Fruit fly (Drosophila melanogaster) whole organism, embryonic: ENCODE measurements around the gene CG42393.

ENCODE experiments used
- B-H1 ChIP-seq: fragments of 200-800 bp; sonication (Bioruptor generic); IDR thresholded peaks from 3 replicates; pipeline ENCODE4 v1.3.6; 2022; ENCODE audit warnings: missing biosample characterization, missing genetic modification characterization
- CG1024 ChIP-seq: fragments of 200-800 bp; sonication (Bioruptor generic); IDR thresholded peaks from 2 replicates; pipeline ENCODE4 v1.3.6; 2022; ENCODE audit warnings: missing biosample characterization, missing genetic modification characterization
- CG11085 ChIP-seq: fragments of 200-800 bp; sonication (Bioruptor generic); IDR thresholded peaks from 2 replicates; pipeline ENCODE4 v1.3.6; 2022; ENCODE audit warnings: missing biosample characterization, missing genetic modification characterization
- CG11456 ChIP-seq: fragments of 200-800 bp; sonication (Bioruptor generic); IDR thresholded peaks from 3 replicates; pipeline ENCODE4 v1.3.6; 2022; ENCODE audit warnings: missing biosample characterization, missing genetic modification characterization
- CG11695 ChIP-seq: fragments of 200-800 bp; sonication (Bioruptor generic); IDR thresholded peaks from 3 replicates; pipeline ENCODE4 v1.3.6; 2022; ENCODE audit warnings: missing biosample characterization, missing genetic modification characterization
- CG12071 ChIP-seq: fragments of 200-800 bp; sonication (Bioruptor generic); optimal IDR thresholded peaks from 3 replicates; lab custom pipeline; 2018; ENCODE audit warnings: missing biosample characterization, mild to moderate bottlenecking, missing genetic modification characterization
- CG13894 ChIP-seq: fragments of 200-800 bp; sonication (Bioruptor generic); optimal IDR thresholded peaks from 3 replicates; lab custom pipeline; 2018; ENCODE audit warnings: missing biosample characterization, mild to moderate bottlenecking, missing genetic modification characterization, moderate library complexity
- CG14710 ChIP-seq: fragments of 200-800 bp; sonication (Bioruptor generic); optimal IDR thresholded peaks from 3 replicates; lab custom pipeline; 2019; ENCODE audit warnings: missing biosample characterization, mild to moderate bottlenecking, missing genetic modification characterization, moderate library complexity
- CG14860 ChIP-seq: fragments of 200-800 bp; sonication (Bioruptor generic); IDR thresholded peaks from 3 replicates; pipeline ENCODE4 v1.3.6; 2022; ENCODE audit warnings: missing biosample characterization, missing genetic modification characterization; ENCODE audit not compliant: partially characterized antibody
- CG2116 ChIP-seq: fragments of 200-800 bp; sonication (Bioruptor generic); optimal IDR thresholded peaks from 3 replicates; lab custom pipeline; 2018; ENCODE audit warnings: missing biosample characterization, mild to moderate bottlenecking, missing genetic modification characterization
- CG32532 ChIP-seq: fragments of 200-800 bp; sonication (Bioruptor generic); IDR thresholded peaks from 2 replicates; pipeline ENCODE4 v1.3.6; 2022; ENCODE audit warnings: missing biosample characterization, missing genetic modification characterization
- CG32767 ChIP-seq: fragments of 200-800 bp; sonication (Bioruptor generic); IDR thresholded peaks from 2 replicates; pipeline ENCODE4 v1.3.6; 2022; ENCODE audit warnings: missing biosample characterization, missing genetic modification characterization
- CG33213 ChIP-seq: fragments of 200-800 bp; sonication (Bioruptor generic); optimal IDR thresholded peaks from 3 replicates; lab custom pipeline; 2016; ENCODE audit warnings: missing biosample characterization, missing genetic modification characterization
- CG5180 ChIP-seq: fragments of 200-800 bp; sonication (Bioruptor generic); optimal IDR thresholded peaks from 3 replicates; lab custom pipeline; 2017; ENCODE audit warnings: missing biosample characterization, missing genetic modification characterization, mild to moderate bottlenecking, moderate library complexity, missing genetic modification reagents
- CG5953 ChIP-seq: fragments of 200-800 bp; sonication (Bioruptor generic); IDR thresholded peaks from 2 replicates; pipeline ENCODE4 v1.3.6; 2022; ENCODE audit warnings: missing biosample characterization, missing genetic modification characterization
- CG6272 ChIP-seq: fragments of 200-800 bp; sonication (Bioruptor generic); IDR thresholded peaks from 2 replicates; pipeline ENCODE4 v1.3.6; 2022; ENCODE audit warnings: missing biosample characterization, missing genetic modification characterization
- CG6854 ChIP-seq: fragments of 200-800 bp; sonication (Bioruptor generic); optimal IDR thresholded peaks from 3 replicates; lab custom pipeline; 2017; ENCODE audit warnings: missing biosample characterization, mild to moderate bottlenecking, missing genetic modification characterization
- CG7987 ChIP-seq: fragments of 200-800 bp; sonication (Bioruptor generic); optimal IDR thresholded peaks from 2 replicates; lab custom pipeline; 2018; ENCODE audit warnings: missing biosample characterization, mild to moderate bottlenecking, missing genetic modification characterization, moderate library complexity
- CG8281 ChIP-seq: fragments of 200-800 bp; sonication (Bioruptor generic); optimal IDR thresholded peaks from 2 replicates; lab custom pipeline; 2018; ENCODE audit warnings: missing biosample characterization, mild to moderate bottlenecking, missing genetic modification characterization, moderate library complexity
- CG8290 ChIP-seq, 3 experiments: fragments of 200-800 bp; sonication (Bioruptor generic); optimal IDR thresholded peaks; 2 replicates each; lab custom pipeline; 2016 to 2019; ENCODE audit warnings: missing biosample characterization in 3 of 3, missing genetic modification characterization in 3 of 3, mild to moderate bottlenecking in 2 of 3, moderate library complexity in 1 of 3
- CG8478 ChIP-seq: fragments of >200 bp; optimal IDR thresholded peaks from 2 replicates; lab custom pipeline; 2018
- CG9727 ChIP-seq: fragments of 200-800 bp; sonication (Bioruptor generic); optimal IDR thresholded peaks from 3 replicates; lab custom pipeline; 2017; ENCODE audit warnings: missing biosample characterization, mild to moderate bottlenecking, missing genetic modification characterization
- Ets65A ChIP-seq: fragments of 200-800 bp; sonication (Bioruptor generic); peaks from one replicate; lab custom pipeline; 2016; ENCODE audit warnings: missing biosample characterization, missing genetic modification characterization
- H15 ChIP-seq: fragments of 200-800 bp; sonication (Bioruptor generic); IDR thresholded peaks from 3 replicates; pipeline ENCODE4 v1.3.6; 2022; ENCODE audit warnings: missing biosample characterization, missing genetic modification characterization
- H2.0 ChIP-seq: fragments of 200-800 bp; sonication (Bioruptor generic); IDR thresholded peaks from 2 replicates; pipeline ENCODE4 v1.3.6; 2022; ENCODE audit warnings: missing biosample characterization, missing genetic modification characterization
- Hand ChIP-seq: fragments of 200-800 bp; sonication (Bioruptor generic); optimal IDR thresholded peaks from 2 replicates; lab custom pipeline; 2017; ENCODE audit warnings: mild to moderate bottlenecking, missing biosample characterization, missing genetic modification reagents, missing genetic modification characterization
- Kr ChIP-seq: fragments of 200-800 bp; sonication (Bioruptor generic); optimal IDR thresholded peaks from 2 replicates; lab custom pipeline; 2017; ENCODE audit warnings: missing biosample characterization, mild to moderate bottlenecking, missing genetic modification characterization
- Max ChIP-seq: fragments of 200-800 bp; sonication (Bioruptor generic); optimal IDR thresholded peaks from 2 replicates; lab custom pipeline; 2016; ENCODE audit warnings: missing biosample characterization, mild to moderate bottlenecking, missing genetic modification characterization
- Oaz ChIP-seq: fragments of 200-800 bp; sonication (Bioruptor generic); IDR thresholded peaks from 2 replicates; pipeline ENCODE4 v1.3.6; 2022; ENCODE audit warnings: missing biosample characterization, missing genetic modification characterization
- Ptx1 ChIP-seq: fragments of 200-800 bp; sonication (Bioruptor generic); IDR thresholded peaks from 2 replicates; pipeline ENCODE4 v1.3.6; 2022; ENCODE audit warnings: missing biosample characterization, missing genetic modification characterization
- Rfx ChIP-seq: fragments of 200-800 bp; sonication (Bioruptor generic); IDR thresholded peaks from 2 replicates; pipeline ENCODE4 v1.3.6; 2022; ENCODE audit warnings: missing biosample characterization, missing genetic modification characterization
- Sry-β ChIP-seq: fragments of 200-800 bp; sonication (Bioruptor generic); optimal IDR thresholded peaks from 2 replicates; lab custom pipeline; 2018; ENCODE audit warnings: missing biosample characterization, mild to moderate bottlenecking, missing genetic modification characterization, moderate library complexity
- Trl ChIP-seq, 3 experiments: fragments of >200 bp in 2 of 3; fragments of 200-800 bp in 1 of 3; sonication (Bioruptor generic) in 1 of 3; optimal IDR thresholded peaks; 2 replicates in 1 of 3; 3 replicates in 2 of 3; lab custom pipeline; 2016 to 2017; ENCODE audit warnings: missing biosample characterization in 1 of 3, missing genetic modification characterization in 1 of 3
- Xbp1 ChIP-seq: fragments of 200-800 bp; sonication (Bioruptor generic); optimal IDR thresholded peaks from 3 replicates; lab custom pipeline; 2016; ENCODE audit warnings: missing biosample characterization, mild to moderate bottlenecking, missing genetic modification characterization
- al ChIP-seq: fragments of 200-800 bp; sonication (Bioruptor generic); IDR thresholded peaks from 2 replicates; pipeline ENCODE4 v1.3.6; 2022; ENCODE audit warnings: missing biosample characterization, missing genetic modification characterization
- crol ChIP-seq: fragments of 200-800 bp; sonication (Bioruptor generic); IDR thresholded peaks from 2 replicates; pipeline ENCODE4 v1.3.6; 2022; ENCODE audit warnings: missing biosample characterization, missing genetic modification characterization
- dpn ChIP-seq, 2 experiments: fragments of 200-800 bp; sonication (Bioruptor generic); optimal IDR thresholded peaks; 3 replicates each; lab custom pipeline; 2016; ENCODE audit warnings: missing biosample characterization in 2 of 2, missing genetic modification characterization in 2 of 2
- esg ChIP-seq: fragments of 200-800 bp; sonication (Bioruptor generic); conservative IDR thresholded peaks from 2 replicates; pipeline ENCODE4 v1.3.6; 2022; ENCODE audit warnings: missing biosample characterization, missing genetic modification characterization
- eve ChIP-seq, 2 experiments: fragments of >200 bp; optimal IDR thresholded peaks; 2 replicates each; lab custom pipeline; 2017; ENCODE audit warnings: missing biosample characterization in 2 of 2, missing genetic modification characterization in 2 of 2
- hkb ChIP-seq, 2 experiments: fragments of 200-800 bp in 1 of 2; fragments of >200 bp in 1 of 2; sonication (Bioruptor generic) in 1 of 2; IDR thresholded peaks in 1 of 2; optimal IDR thresholded peaks in 1 of 2; 2 replicates each; pipeline versions ENCODE4 v1.3.6 to Lab custom; 2017 to 2022; ENCODE audit warnings: missing biosample characterization in 1 of 2, missing genetic modification characterization in 1 of 2
- rib ChIP-seq: fragments of 200-800 bp; sonication (Bioruptor generic); IDR thresholded peaks from 2 replicates; pipeline ENCODE4 v1.3.6; 2022; ENCODE audit warnings: missing biosample characterization, missing genetic modification characterization
- salm ChIP-seq: fragments of 200-800 bp; sonication (Bioruptor generic); optimal IDR thresholded peaks from 2 replicates; lab custom pipeline; 2018; ENCODE audit warnings: missing biosample characterization, mild to moderate bottlenecking, missing genetic modification characterization
- seq ChIP-seq: fragments of 200-800 bp; sonication (Bioruptor generic); IDR thresholded peaks from 2 replicates; pipeline ENCODE4 v1.3.6; 2022; ENCODE audit warnings: missing biosample characterization, missing genetic modification characterization
- ssp ChIP-seq: fragments of 200-800 bp; sonication (Bioruptor generic); IDR thresholded peaks from 2 replicates; pipeline ENCODE4 v1.3.6; 2022; ENCODE audit warnings: missing biosample characterization, missing genetic modification characterization
- sug ChIP-seq: fragments of 200-800 bp; optimal IDR thresholded peaks from 2 replicates; lab custom pipeline; 2019; ENCODE audit warnings: missing biosample characterization, mild to moderate bottlenecking, missing genetic modification characterization, moderate library complexity
- tll ChIP-seq, 2 experiments: fragments of 200-800 bp in 1 of 2; fragments of >200 bp in 1 of 2; sonication (Bioruptor generic) in 1 of 2; optimal IDR thresholded peaks; 2 replicates each; lab custom pipeline; 2017 to 2019; ENCODE audit warnings: missing biosample characterization in 2 of 2, missing genetic modification characterization in 2 of 2, mild to moderate bottlenecking in 1 of 2, moderate library complexity in 1 of 2
- tna ChIP-seq: fragments of 200-800 bp; sonication (Bioruptor generic); IDR thresholded peaks from 2 replicates; pipeline ENCODE4 v1.3.6; 2022; ENCODE audit warnings: missing biosample characterization, missing genetic modification characterization; ENCODE audit not compliant: partially characterized antibody
- trh ChIP-seq: fragments of 200-800 bp; sonication (Bioruptor generic); optimal IDR thresholded peaks from 2 replicates; lab custom pipeline; 2016; ENCODE audit warnings: missing biosample characterization, missing genetic modification characterization
- z ChIP-seq: fragments of 200-800 bp; sonication (Bioruptor generic); IDR thresholded peaks from 3 replicates; pipeline ENCODE4 v1.3.6; 2022; ENCODE audit warnings: missing biosample characterization, missing genetic modification characterization

Gene CG42393

DNA sequence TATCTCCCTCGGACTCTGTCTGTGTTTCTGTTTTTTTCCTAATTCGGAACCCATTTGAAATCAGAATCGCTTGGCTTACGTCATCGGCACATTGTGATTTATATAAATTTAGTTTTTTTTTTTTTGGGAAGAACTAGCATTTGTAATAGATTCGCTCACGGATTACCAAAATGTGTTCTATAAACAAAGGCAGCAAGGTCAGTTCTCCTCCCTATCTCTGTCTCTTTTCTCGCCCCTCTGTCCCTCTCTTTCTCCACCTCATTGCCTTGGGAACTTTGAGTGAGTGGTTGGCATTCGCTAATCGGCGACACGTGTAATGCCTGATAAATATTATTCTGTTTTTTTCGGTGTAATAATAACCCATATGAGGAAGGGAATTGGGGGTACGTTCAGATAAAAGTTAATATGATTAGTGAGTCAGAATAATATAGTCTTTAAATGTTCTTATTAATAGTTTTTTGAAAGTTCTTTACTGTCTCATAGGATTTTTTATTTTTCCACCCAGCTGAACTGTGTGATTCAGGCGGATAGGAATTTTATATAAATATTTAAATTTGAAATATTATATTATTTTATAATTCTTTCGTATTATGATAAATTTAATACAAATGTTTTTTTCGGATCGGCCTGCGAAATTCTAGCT, 47.9 kb upstream of the CG42393 start (continued):
- TF ChIP-seq salm (tag; lab: Kevin White, UChicago) (no peak), CG9727 (GFP tag; lab: Kevin White, UChicago) (peak; percentile 23), tna (GFP tag; lab: Robert Waterston, UW) (no peak), CG7987 (GFP tag; lab: Kevin White, UChicago) (no peak), z (GFP tag; lab: Robert Waterston, UW) (0 out of 3 replicates have a peak, but pooled peaks have one; percentile 34), B-H1 (GFP tag; lab: Robert Waterston, UW) (no peak), CG14860 (GFP tag; lab: Robert Waterston, UW) (no peak), tll (GFP tag; optimal IDR thresholded peaks at IDR 0.05; lab: Kevin White, UChicago) (peak in 1 of 2 experiments; percentile 9), CG8281 (no peak), Sry-β (GFP tag; lab: Kevin White, UChicago) (no peak), CG2116 (GFP tag; lab: Kevin White, UChicago) (no peak), al (GFP tag; lab: Robert Waterston, UW) (no peak), CG8290 (GFP tag; optimal IDR thresholded peaks at IDR 0.05; lab: Kevin White, UChicago) (no peak), CG8290 (tag; optimal IDR thresholded peaks at IDR 0.05; lab: Kevin White, UChicago) (peak in 1 of 2 experiments; percentile 41), CG32532 (GFP tag; lab: Robert Waterston, UW) (0 out of 2 replicates have a peak, but pooled peaks have one; percentile 22), H15 (GFP tag; lab: Robert Waterston, UW) (no peak), Kr (no peak), Max (GFP tag; lab: Kevin White, UChicago) (no peak), CG14710 (no peak), seq (GFP tag; lab: Robert Waterston, UW) (no peak), H2.0 (GFP tag; lab: Robert Waterston, UW) (no peak), ssp (GFP tag; lab: Robert Waterston, UW) (no peak), CG8478 (lab: Kevin White, UChicago) (no peak), hkb (optimal IDR thresholded peaks at IDR 0.05; lab: Kevin White, UChicago) (no peak), hkb (GFP tag; IDR thresholded peaks at IDR 0.05; lab: Robert Waterston, UW) (no peak), CG13894 (tag; lab: Kevin White, UChicago) (peak; percentile 37), Ets65A (GFP tag; lab: Kevin White, UChicago) (no peak), CG12071 (no peak), trh (no peak), CG11456 (no peak), Xbp1 (no peak), Rfx (GFP tag; lab: Robert Waterston, UW) (no peak), eve (GFP tag; optimal IDR thresholded peaks at IDR 0.05; lab: Kevin White, UChicago) (no peak), rib (peak; percentile 61), CG5953 (GFP tag; lab: Robert Waterston, UW) (no peak), CG32767 (GFP tag; lab: Robert Waterston, UW) (no peak), CG33213 (GFP tag; lab: Kevin White, UChicago) (no peak), CG5180 (GFP tag; lab: Kevin White, UChicago) (no peak), dpn (GFP tag; optimal IDR thresholded peaks at IDR 0.05; lab: Kevin White, UChicago) (no peak), CG6272 (GFP tag; lab: Robert Waterston, UW) (no peak), CG6854 (GFP tag; lab: Kevin White, UChicago) (no peak), Oaz (no peak), esg (no peak), sug (tag; lab: Kevin White, UChicago) (peak; percentile 14), Trl (optimal IDR thresholded peaks at IDR 0.05; lab: Kevin White, UChicago) (peak in 1 of 2 experiments; percentile 9), Trl (GFP tag; optimal IDR thresholded peaks at IDR 0.05; lab: Kevin White, UChicago) (no peak), Ptx1 (no peak), CG1024 (GFP tag; lab: Robert Waterston, UW) (no peak), CG11085 (GFP tag; lab: Robert Waterston, UW) (no peak), CG11695 (GFP tag; lab: Robert Waterston, UW) (no peak), crol (GFP tag; lab: Robert Waterston, UW) (peak; percentile 15; the same call in 1 of the 2 replicates), Hand (no peak)
